Fruit fly (Drosophila melanogaster) whole organism, embryonic: ENCODE results near the gene Prim1.

Experiments
- Asciz ChIP-seq: fragments of 200-800 bp; sonication (Bioruptor generic); optimal IDR thresholded peaks from 2 replicates; lab custom pipeline; 2017; ENCODE audit warnings: missing biosample characterization, mild to moderate bottlenecking, missing genetic modification characterization, missing genetic modification reagents
- CG10431 ChIP-seq: fragments of 200-800 bp; sonication (Bioruptor generic); optimal IDR thresholded peaks from 3 replicates; lab custom pipeline; 2018; ENCODE audit warnings: missing biosample characterization, mild to moderate bottlenecking, missing genetic modification characterization
- CG10462 ChIP-seq: fragments of 200-800 bp; sonication (Bioruptor generic); optimal IDR thresholded peaks from 2 replicates; lab custom pipeline; 2016; ENCODE audit warnings: missing biosample characterization, missing genetic modification characterization
- CG13296 ChIP-seq: fragments of 200-800 bp; sonication (Bioruptor generic); optimal IDR thresholded peaks from 3 replicates; lab custom pipeline; 2018; ENCODE audit warnings: missing biosample characterization, mild to moderate bottlenecking, missing genetic modification characterization
- CG13775 ChIP-seq: fragments of 200-800 bp; sonication (Bioruptor generic); optimal IDR thresholded peaks from 3 replicates; lab custom pipeline; 2017; ENCODE audit warnings: missing biosample characterization, mild to moderate bottlenecking, missing genetic modification characterization
- CG14441 ChIP-seq: fragments of 200-800 bp; sonication (Bioruptor generic); IDR thresholded peaks from 2 replicates; pipeline ENCODE4 v1.3.6; 2022; ENCODE audit warnings: missing biosample characterization, missing genetic modification characterization
- CG14860 ChIP-seq: fragments of 200-800 bp; sonication (Bioruptor generic); IDR thresholded peaks from 3 replicates; pipeline ENCODE4 v1.3.6; 2022; ENCODE audit warnings: missing biosample characterization, missing genetic modification characterization; ENCODE audit not compliant: partially characterized antibody
- CG16813 ChIP-seq: fragments of 200-800 bp; sonication (Bioruptor generic); IDR thresholded peaks from 3 replicates; pipeline ENCODE4 v1.3.6; 2022; ENCODE audit warnings: missing biosample characterization, missing genetic modification characterization; ENCODE audit not compliant: partially characterized antibody
- CG17912 ChIP-seq: fragments of 200-800 bp; sonication (Bioruptor generic); optimal IDR thresholded peaks from 2 replicates; lab custom pipeline; 2018; ENCODE audit warnings: missing biosample characterization, mild to moderate bottlenecking, missing genetic modification characterization
- CG1792 ChIP-seq: fragments of 200-800 bp; sonication (Bioruptor generic); optimal IDR thresholded peaks from 2 replicates; lab custom pipeline; 2016; ENCODE audit warnings: missing biosample characterization, missing genetic modification characterization
- CG31365 ChIP-seq: fragments of 200-800 bp; sonication (Bioruptor generic); optimal IDR thresholded peaks from 2 replicates; lab custom pipeline; 2018; ENCODE audit warnings: missing biosample characterization, mild to moderate bottlenecking, missing genetic modification characterization
- CG43689 ChIP-seq: fragments of 200-800 bp; sonication (Bioruptor generic); IDR thresholded peaks from 2 replicates; pipeline ENCODE4 v1.3.6; 2022; ENCODE audit warnings: missing biosample characterization, missing genetic modification characterization
- CG4707 ChIP-seq: fragments of 200-800 bp; sonication (Bioruptor generic); optimal IDR thresholded peaks from 2 replicates; lab custom pipeline; 2018; ENCODE audit warnings: missing biosample characterization, mild to moderate bottlenecking, missing genetic modification characterization, moderate library complexity
- CG6683 ChIP-seq: fragments of 200-800 bp; sonication (Bioruptor generic); optimal IDR thresholded peaks from 2 replicates; lab custom pipeline; 2017; ENCODE audit warnings: missing biosample characterization, mild to moderate bottlenecking, missing genetic modification characterization, missing genetic modification reagents
- CG7987 ChIP-seq: fragments of 200-800 bp; sonication (Bioruptor generic); optimal IDR thresholded peaks from 2 replicates; lab custom pipeline; 2018; ENCODE audit warnings: missing biosample characterization, mild to moderate bottlenecking, missing genetic modification characterization, moderate library complexity
- CG8924 ChIP-seq: fragments of 200-800 bp; optimal IDR thresholded peaks from 3 replicates; lab custom pipeline; 2019; ENCODE audit warnings: missing biosample characterization, mild to moderate bottlenecking, missing genetic modification characterization, moderate library complexity
- Dek ChIP-seq: fragments of 200-800 bp; sonication (Bioruptor generic); optimal IDR thresholded peaks from 3 replicates; lab custom pipeline; 2019; ENCODE audit warnings: missing biosample characterization, mild to moderate bottlenecking, missing genetic modification characterization, moderate library complexity
- Dp ChIP-seq: fragments of 200-800 bp; sonication (Bioruptor generic); optimal IDR thresholded peaks from 2 replicates; lab custom pipeline; 2018; ENCODE audit warnings: missing biosample characterization, mild to moderate bottlenecking, missing genetic modification characterization, moderate library complexity
- ERR ChIP-seq: fragments of 200-800 bp; sonication (Bioruptor generic); optimal IDR thresholded peaks from 2 replicates; lab custom pipeline; 2016; ENCODE audit warnings: missing biosample characterization, missing genetic modification characterization
- Ets97D ChIP-seq: fragments of 200-800 bp; sonication (Bioruptor generic); optimal IDR thresholded peaks from 3 replicates; lab custom pipeline; 2016; ENCODE audit warnings: missing biosample characterization, missing genetic modification characterization
- GATAe ChIP-seq: fragments of 200-800 bp; sonication (Bioruptor generic); conservative IDR thresholded peaks from 2 replicates; pipeline ENCODE4 v1.3.6; 2022; ENCODE audit warnings: missing biosample characterization, missing genetic modification characterization
- Hmr ChIP-seq: fragments of 200-800 bp; sonication (Bioruptor generic); optimal IDR thresholded peaks from 3 replicates; lab custom pipeline; 2017; ENCODE audit warnings: mild to moderate bottlenecking, missing biosample characterization, missing genetic modification reagents, missing genetic modification characterization
- Hr3 ChIP-seq: fragments of 200-800 bp; sonication (Bioruptor generic); optimal IDR thresholded peaks from 3 replicates; lab custom pipeline; 2016; ENCODE audit warnings: missing biosample characterization, missing genetic modification characterization
- MTF-1 ChIP-seq: fragments of 200-800 bp; sonication (Bioruptor generic); optimal IDR thresholded peaks from 2 replicates; lab custom pipeline; 2018; ENCODE audit warnings: missing biosample characterization, mild to moderate bottlenecking, missing genetic modification characterization, borderline replicate concordance
- Med ChIP-seq: fragments of 200-800 bp; sonication (Bioruptor generic); peaks from one replicate; lab custom pipeline; 2016; ENCODE audit warnings: missing biosample characterization, missing genetic modification characterization, mild to moderate bottlenecking, inconsistent platforms, moderate library complexity
- Opbp ChIP-seq: fragments of 200-800 bp; sonication (Bioruptor generic); IDR thresholded peaks from 3 replicates; pipeline ENCODE4 v1.3.6; 2022; ENCODE audit warnings: missing biosample characterization, missing genetic modification characterization; ENCODE audit not compliant: partially characterized antibody
- Trl ChIP-seq, 3 experiments: fragments of >200 bp in 2 of 3; fragments of 200-800 bp in 1 of 3; sonication (Bioruptor generic) in 1 of 3; optimal IDR thresholded peaks; 2 replicates in 1 of 3; 3 replicates in 2 of 3; lab custom pipeline; 2016 to 2017; ENCODE audit warnings: missing biosample characterization in 1 of 3, missing genetic modification characterization in 1 of 3
- abd-A ChIP-seq: fragments of 200-800 bp; sonication (Bioruptor generic); optimal IDR thresholded peaks from 3 replicates; lab custom pipeline; 2019; ENCODE audit warnings: missing biosample characterization, mild to moderate bottlenecking, missing genetic modification characterization, moderate library complexity
- ash1 ChIP-seq: fragments of 200-800 bp; sonication (Bioruptor generic); optimal IDR thresholded peaks from 2 replicates; lab custom pipeline; 2018; ENCODE audit warnings: missing biosample characterization, mild to moderate bottlenecking, missing genetic modification characterization
- chinmo ChIP-seq: fragments of 200-800 bp; sonication (Bioruptor generic); IDR thresholded peaks from 4 replicates; pipeline ENCODE4 v1.3.6; 2022; ENCODE audit warnings: missing biosample characterization, missing genetic modification characterization; ENCODE audit not compliant: partially characterized antibody
- dimm ChIP-seq: fragments of 200-800 bp; sonication (Bioruptor generic); IDR thresholded peaks from 2 replicates; pipeline ENCODE4 v1.3.6; 2022; ENCODE audit warnings: missing biosample characterization, missing genetic modification characterization
- dmrt99B ChIP-seq: fragments of 200-800 bp; sonication (Bioruptor generic); optimal IDR thresholded peaks from 2 replicates; lab custom pipeline; 2018; ENCODE audit warnings: missing biosample characterization, mild to moderate bottlenecking, missing genetic modification characterization, moderate library complexity
- fd102C ChIP-seq: fragments of 200-800 bp; sonication (Bioruptor generic); optimal IDR thresholded peaks from 2 replicates; lab custom pipeline; 2018; ENCODE audit warnings: missing biosample characterization, mild to moderate bottlenecking, missing genetic modification characterization, moderate library complexity
- fd64A ChIP-seq: fragments of 200-800 bp; sonication (Bioruptor generic); optimal IDR thresholded peaks from 3 replicates; lab custom pipeline; 2018; ENCODE audit warnings: missing biosample characterization, mild to moderate bottlenecking, missing genetic modification characterization
- ham ChIP-seq: fragments of 200-800 bp; sonication (Bioruptor generic); IDR thresholded peaks from 2 replicates; pipeline ENCODE4 v1.3.6; 2022; ENCODE audit warnings: missing biosample characterization, missing genetic modification characterization
- jing ChIP-seq: fragments of 200-800 bp; sonication (Bioruptor generic); optimal IDR thresholded peaks from 2 replicates; lab custom pipeline; 2018; ENCODE audit warnings: missing biosample characterization, mild to moderate bottlenecking, missing genetic modification characterization
- nerfin-1 ChIP-seq: fragments of 200-800 bp; sonication (Bioruptor generic); optimal IDR thresholded peaks from 3 replicates; lab custom pipeline; 2019; ENCODE audit warnings: missing biosample characterization, mild to moderate bottlenecking, missing genetic modification characterization, moderate library complexity
- nom ChIP-seq: fragments of 200-800 bp; sonication (Bioruptor generic); optimal IDR thresholded peaks from 2 replicates; lab custom pipeline; 2017; ENCODE audit warnings: missing biosample characterization, missing genetic modification characterization, mild to moderate bottlenecking, moderate library complexity, missing genetic modification reagents
- psq ChIP-seq: fragments of 200-800 bp; sonication (Bioruptor generic); optimal IDR thresholded peaks from 2 replicates; lab custom pipeline; 2017; ENCODE audit warnings: missing biosample characterization, missing genetic modification characterization
- pum ChIP-seq: fragments of 200-800 bp; sonication (Bioruptor generic); optimal IDR thresholded peaks from 2 replicates; lab custom pipeline; 2016; ENCODE audit warnings: missing biosample characterization, missing genetic modification characterization
- ranshi ChIP-seq: fragments of 200-800 bp; sonication (Bioruptor generic); IDR thresholded peaks from 2 replicates; pipeline ENCODE4 v1.3.6; 2022; ENCODE audit warnings: missing biosample characterization, missing genetic modification characterization
- ro ChIP-seq: fragments of 200-800 bp; sonication (Bioruptor generic); IDR thresholded peaks from 2 replicates; pipeline ENCODE4 v1.3.6; 2022; ENCODE audit warnings: missing biosample characterization, missing genetic modification characterization
- seq ChIP-seq: fragments of 200-800 bp; sonication (Bioruptor generic); IDR thresholded peaks from 2 replicates; pipeline ENCODE4 v1.3.6; 2022; ENCODE audit warnings: missing biosample characterization, missing genetic modification characterization
- slou ChIP-seq: fragments of 200-800 bp; sonication (Bioruptor generic); optimal IDR thresholded peaks from 3 replicates; lab custom pipeline; 2016; ENCODE audit warnings: missing biosample characterization, missing genetic modification characterization
- stc ChIP-seq: fragments of 200-800 bp; sonication (Bioruptor generic); IDR thresholded peaks from 2 replicates; pipeline ENCODE4 v1.3.6; 2022; ENCODE audit warnings: missing biosample characterization, missing genetic modification characterization
- sug ChIP-seq: fragments of 200-800 bp; optimal IDR thresholded peaks from 2 replicates; lab custom pipeline; 2019; ENCODE audit warnings: missing biosample characterization, mild to moderate bottlenecking, missing genetic modification characterization, moderate library complexity
- unpg ChIP-seq: fragments of 200-800 bp; sonication (Bioruptor generic); optimal IDR thresholded peaks from 3 replicates; lab custom pipeline; 2018; ENCODE audit warnings: missing biosample characterization, mild to moderate bottlenecking, missing genetic modification characterization, moderate library complexity
- zen ChIP-seq: fragments of 200-800 bp; sonication (Bioruptor generic); optimal IDR thresholded peaks from 3 replicates; lab custom pipeline; 2018; ENCODE audit warnings: missing biosample characterization, mild to moderate bottlenecking, missing genetic modification characterization, moderate library complexity

Prim1 gene

dm6 chr3L:8315141-8315816 lies 24.8 kb upstream of the Prim1 start, which contains the start of gene Cpsf6 (continued):
- TF ChIP-seq unpg (peak; percentile 80), Opbp (GFP tag; lab: Robert Waterston, UW) (no peak), CG14441 (GFP tag; lab: Robert Waterston, UW) (peak; percentile 48), ERR (GFP tag; lab: Kevin White, UChicago) (no peak), nerfin-1 (tag; lab: Kevin White, UChicago) (peak; percentile 42), CG8924 (tag; lab: Kevin White, UChicago) (peak; percentile 66), CG4707 (GFP tag; lab: Kevin White, UChicago) (no peak), seq (GFP tag; lab: Robert Waterston, UW) (no peak), nom (GFP tag; lab: Kevin White, UChicago) (peak; percentile 50), Dp (GFP tag; lab: Kevin White, UChicago) (peak; percentile 67), CG6683 (GFP tag; lab: Kevin White, UChicago) (no peak), Ets97D (GFP tag; lab: Kevin White, UChicago) (peak; percentile 49), Med (GFP tag; lab: Kevin White, UChicago) (peak; percentile 50), jing (GFP tag; lab: Kevin White, UChicago) (no peak), CG13775 (GFP tag; lab: Kevin White, UChicago) (peak; percentile 43), CG10431 (no peak), psq (GFP tag; lab: Kevin White, UChicago) (peak; percentile 17), pum (GFP tag; lab: Kevin White, UChicago) (no peak), fd64A (GFP tag; lab: Kevin White, UChicago) (no peak), MTF-1 (GFP tag; lab: Kevin White, UChicago) (no peak), chinmo (GFP tag; lab: Robert Waterston, UW) (peak; percentile 56; the same call in 1 of the 4 replicates), ham (GFP tag; lab: Robert Waterston, UW) (no peak), ash1 (GFP tag; lab: Kevin White, UChicago) (no peak), fd102C (peak; percentile 5), sug (tag; lab: Kevin White, UChicago) (peak; percentile 68), Trl (optimal IDR thresholded peaks at IDR 0.05; lab: Kevin White, UChicago) (no peak), Trl (GFP tag; optimal IDR thresholded peaks at IDR 0.05; lab: Kevin White, UChicago) (peak; percentile 43), CG31365 (tag; lab: Kevin White, UChicago) (peak; percentile 34), Dek (tag; lab: Kevin White, UChicago) (peak; percentile 65), ro (GFP tag; lab: Robert Waterston, UW) (no peak), GATAe (no peak), abd-A (tag; lab: Kevin White, UChicago) (no peak), Hr3 (GFP tag; lab: Kevin White, UChicago) (peak; percentile 49), CG10462 (peak; percentile 42), dimm (no peak), CG1792 (no peak), ranshi (GFP tag; lab: Robert Waterston, UW) (no peak; the same call in 1 of the 2 replicates), Hmr (GFP tag; lab: Kevin White, UChicago) (peak; percentile 57), CG16813 (GFP tag; lab: Robert Waterston, UW) (0 out of 3 replicates have a peak, but pooled peaks have one; percentile 38), CG17912 (GFP tag; lab: Kevin White, UChicago) (no peak), CG43689 (GFP tag; lab: Robert Waterston, UW) (no peak), CG7987 (GFP tag; lab: Kevin White, UChicago) (no peak), zen (tag; lab: Kevin White, UChicago) (peak; percentile 89), CG13296 (peak; percentile 57), stc (GFP tag; lab: Robert Waterston, UW) (no peak), dmrt99B (tag; lab: Kevin White, UChicago) (peak; percentile 41), slou (GFP tag; lab: Kevin White, UChicago) (no peak), CG14860 (GFP tag; lab: Robert Waterston, UW) (no peak), Asciz (no peak)
